Worm (Caenorhabditis elegans): ENCODE measurements around the gene C35B8.3.

Gene C35B8.3

DNA sequence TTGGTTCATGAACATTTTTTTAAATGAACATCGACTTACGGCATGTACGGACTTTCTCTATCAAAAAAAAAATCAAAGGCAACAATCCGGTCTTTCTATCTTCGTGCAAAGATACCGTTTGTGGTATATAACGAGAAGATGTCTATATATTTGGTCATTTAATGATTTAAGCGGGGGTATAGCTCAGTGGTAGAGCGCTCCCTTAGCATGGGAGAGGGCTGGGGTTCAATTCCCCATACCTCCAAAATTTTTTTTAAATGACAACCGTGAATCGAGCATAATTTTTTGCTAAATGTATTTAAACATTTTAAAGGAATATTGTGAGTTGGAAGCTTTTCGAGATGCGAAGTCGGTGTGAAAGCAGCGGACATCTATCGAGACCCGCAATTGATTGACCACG lies 25.0 kb downstream of the C35B8.3 start (continued):
- TF ChIP-seq nhr-77 (tag; optimal IDR thresholded peaks at IDR 0.05) = no peak
- TF ChIP-seq madf-5 (GFP tag; IDR thresholded peaks at IDR 0.05) = peak; percentile 34 to 67; a peak in 1 of 4 replicates
- TF ChIP-seq nhr-28 (tag; optimal IDR thresholded peaks at IDR 0.05) = no peak

DNA sequence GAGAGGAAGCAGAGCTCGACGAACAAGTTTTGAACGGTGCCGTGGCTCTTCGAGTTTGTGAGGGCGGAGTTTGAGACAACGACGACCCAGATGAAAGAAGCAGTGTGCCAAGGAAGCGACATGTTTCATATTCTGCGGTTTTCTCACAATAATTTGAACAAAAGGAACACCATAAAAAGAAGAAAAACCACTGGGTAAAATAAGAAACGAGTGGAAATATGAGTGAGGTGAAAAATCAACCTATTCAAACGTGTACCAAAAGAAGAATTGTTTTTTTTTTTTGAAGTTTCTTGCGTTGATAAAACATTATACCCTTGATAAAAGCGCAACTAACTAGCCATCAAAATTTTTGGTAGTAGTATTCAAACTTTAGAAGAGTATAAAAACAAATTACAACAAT lies 28.4 kb downstream of the C35B8.3 start, which contains the start of gene lgc-4:
Gene lgc-4 (minus strand): TSS at position 101 of the 400 bp plus-strand sequence.
- TF ChIP-seq unc-62 (GFP tag; optimal IDR thresholded peaks at IDR 0.05 in 1 of 2) (peak in 1 of 2 experiments; percentile 89), unc-62 (tag; optimal IDR thresholded peaks at IDR 0.05) (no peak), nhr-237 (tag; optimal IDR thresholded peaks at IDR 0.05) (no peak)

ce11 chrX:9243257-9243656 lies 29.5 kb downstream of the C35B8.3 start, which contains the start of gene gpa-12:
Gene gpa-12, plus strand, starts transcription at chrX:9243557.
- TF ChIP-seq F26F4.8 (GFP tag; conservative IDR thresholded peaks at IDR 0.05) (no peak), spr-3 (GFP tag; optimal IDR thresholded peaks at IDR 0.05) (no peak)

DNA sequence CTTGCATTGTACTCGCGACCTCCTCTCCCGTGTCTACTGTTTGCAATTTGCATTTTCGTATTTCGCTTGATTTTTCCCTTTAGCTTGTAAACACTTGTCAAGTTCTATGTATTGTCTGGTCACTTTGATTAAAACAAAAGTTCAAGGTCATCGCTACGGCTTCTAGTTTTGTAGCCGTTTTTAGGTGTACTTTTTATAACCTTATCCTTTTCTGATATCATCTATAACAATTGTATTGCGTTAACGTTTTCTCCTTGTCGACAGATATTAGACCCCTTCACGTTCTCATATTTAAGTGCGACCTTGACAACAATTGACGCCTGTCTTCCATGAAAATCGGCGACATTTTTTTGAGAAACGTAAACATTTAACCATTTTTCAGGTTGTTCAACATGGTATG lies 32.9 kb downstream of the C35B8.3 start:
- TF ChIP-seq madf-5 (GFP tag; IDR thresholded peaks at IDR 0.05) (no peak), ceh-62 (tag; optimal IDR thresholded peaks at IDR 0.05) (no peak), Y5F2A.4 (GFP tag; optimal IDR thresholded peaks at IDR 0.05) (no peak), madf-9 (GFP tag; conservative IDR thresholded peaks at IDR 0.05) (no peak), ceh-28 (tag; optimal IDR thresholded peaks at IDR 0.05) (no peak), ztf-7 (tag; optimal IDR thresholded peaks at IDR 0.05) (no peak), F10B5.3 (tag; optimal IDR thresholded peaks at IDR 0.05) (no peak), ama-1 (optimal IDR thresholded peaks at IDR 0.05) (no peak), daf-12 (tag; optimal IDR thresholded peaks at IDR 0.05) (no peak), dmd-6 (GFP tag; IDR thresholded peaks at IDR 0.05) (no peak), unc-62 (GFP tag; optimal IDR thresholded peaks at IDR 0.05 in 1 of 2) (peak in 1 of 2 experiments; percentile 73), unc-62 (tag; optimal IDR thresholded peaks at IDR 0.05) (no peak), hlh-11 (tag; optimal IDR thresholded peaks at IDR 0.05) (no peak), php-3 (GFP tag; IDR thresholded peaks at IDR 0.05) (no peak), nhr-25 (tag; optimal IDR thresholded peaks at IDR 0.05; ENCODE audit: borderline replicate concordance, insufficient read depth) (peak; percentile 76), hlh-30 (tag; optimal IDR thresholded peaks at IDR 0.05; ENCODE audit: insufficient read depth) (no peak), fos-1 (tag; optimal IDR thresholded peaks at IDR 0.05) (no peak), lim-7 (GFP tag; IDR thresholded peaks at IDR 0.05) (no peak), nhr-28 (tag; optimal IDR thresholded peaks at IDR 0.05) (peak; percentile 53), dpl-1 (GFP tag; optimal IDR thresholded peaks at IDR 0.05) (no peak), vab-7 (GFP tag; IDR thresholded peaks at IDR 0.05) (no peak), nhr-41 (GFP tag; IDR thresholded peaks at IDR 0.05) (no peak), nhr-6 (tag; optimal IDR thresholded peaks at IDR 0.05) (no peak)

DNA sequence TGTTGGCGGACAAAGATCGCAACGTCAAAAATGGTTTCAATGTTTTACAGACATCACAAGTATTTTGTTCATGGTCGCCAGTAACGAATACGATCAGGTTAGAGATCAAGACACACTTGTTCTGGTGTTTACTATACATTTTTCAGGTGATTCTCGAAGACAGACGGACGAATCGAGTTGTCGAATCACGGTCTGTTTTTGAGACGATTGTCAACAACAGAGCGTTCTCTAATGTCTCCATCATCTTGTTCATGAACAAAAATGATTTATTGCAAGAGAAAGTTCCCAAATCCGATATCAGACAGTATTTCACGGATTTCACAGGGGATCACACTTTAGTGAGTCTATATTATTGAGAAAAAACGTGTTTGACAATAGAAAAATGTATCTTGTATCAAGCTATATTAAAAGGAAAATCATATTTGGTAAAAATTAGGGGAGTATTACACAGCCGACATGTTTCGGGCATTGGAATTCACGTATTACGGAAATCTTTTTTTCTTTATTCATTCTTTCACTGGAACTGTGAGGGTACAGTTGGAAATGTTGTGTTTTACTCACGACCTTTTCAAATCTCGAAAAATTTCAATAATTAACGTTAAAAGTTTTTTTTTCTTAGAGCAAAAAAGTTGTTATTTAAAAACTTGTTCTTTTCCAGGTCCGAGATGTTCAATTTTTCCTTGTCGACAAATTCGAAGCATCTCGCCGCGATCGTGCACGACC lies 34.5 kb downstream of the C35B8.3 start:
- TF ChIP-seq daf-19 (GFP tag; conservative IDR thresholded peaks at IDR 0.05) = no peak
- peak in 1 of 2 experiments; percentile 94 for TF ChIP-seq unc-62 (GFP tag; optimal IDR thresholded peaks at IDR 0.05 in 1 of 2)
- no peak for TF ChIP-seq unc-62 (tag; optimal IDR thresholded peaks at IDR 0.05)
- no peak for TF ChIP-seq hif-1 (tag; optimal IDR thresholded peaks at IDR 0.05)
- peak; percentile 28 for TF ChIP-seq hlh-11 (tag; optimal IDR thresholded peaks at IDR 0.05)
- peak; percentile 11 for TF ChIP-seq mxl-3 (GFP tag; optimal IDR thresholded peaks at IDR 0.05)
- TF ChIP-seq ama-1 (optimal IDR thresholded peaks at IDR 0.05) = no peak
- no peak for TF ChIP-seq fkh-10 (GFP tag; optimal IDR thresholded peaks at IDR 0.05)
- TF ChIP-seq zfp-2 (tag; optimal IDR thresholded peaks at IDR 0.05) = no peak
- TF ChIP-seq tag-97 (GFP tag; IDR thresholded peaks at IDR 0.05) = no peak

Data from whole organism, L4 larva.